Fruit fly (Drosophila melanogaster): ENCODE measurements around the gene Slip1.
A peak's percentile ranks its signal among the peaks of the same experiment; 100 is the strongest.

The Slip1 gene

dm6 chr4:702806-703301 lies 39.4 kb downstream of the Slip1 start:
- TF ChIP-seq CrebA (GFP tag; optimal IDR thresholded peaks at IDR 0.05; ENCODE audit: borderline replicate concordance) (no peak), usp (GFP tag; optimal IDR thresholded peaks at IDR 0.05) (no peak), h (GFP tag; optimal IDR thresholded peaks at IDR 0.05) (no peak), pan (optimal IDR thresholded peaks at IDR 0.05) (no peak), sage (GFP tag; optimal IDR thresholded peaks at IDR 0.05) (no peak), brk (GFP tag; optimal IDR thresholded peaks at IDR 0.05) (no peak), Rel (GFP tag; optimal IDR thresholded peaks at IDR 0.05) (no peak), Rel (tag; optimal IDR thresholded peaks at IDR 0.05) (no peak), OdsH (GFP tag; optimal IDR thresholded peaks at IDR 0.05) (no peak), jim (GFP tag; optimal IDR thresholded peaks at IDR 0.05) (no peak), sv (GFP tag; optimal IDR thresholded peaks at IDR 0.05) (no peak), N (GFP tag; optimal IDR thresholded peaks at IDR 0.05) (no peak), CG32264 (GFP tag; optimal IDR thresholded peaks at IDR 0.05) (no peak), psq (GFP tag; optimal IDR thresholded peaks at IDR 0.05) (no peak), ey (GFP tag; optimal IDR thresholded peaks at IDR 0.05) (no peak), fru (GFP tag; optimal IDR thresholded peaks at IDR 0.05) (no peak), dsf (GFP tag; optimal IDR thresholded peaks at IDR 0.05; ENCODE audit: borderline replicate concordance) (no peak), br (GFP tag; optimal IDR thresholded peaks at IDR 0.05) (no peak), tai (GFP tag; optimal IDR thresholded peaks at IDR 0.05) (no peak), Jra (GFP tag; optimal IDR thresholded peaks at IDR 0.05) (no peak)

- no peak for TF ChIP-seq CG9705 (GFP tag; optimal IDR thresholded peaks at IDR 0.05)
- TF ChIP-seq Dfd (GFP tag; optimal IDR thresholded peaks at IDR 0.05) = peak; percentile 94
Measured at dm6 chr4:703992-704690, 40.7 kb downstream of the Slip1 start.

DNA sequence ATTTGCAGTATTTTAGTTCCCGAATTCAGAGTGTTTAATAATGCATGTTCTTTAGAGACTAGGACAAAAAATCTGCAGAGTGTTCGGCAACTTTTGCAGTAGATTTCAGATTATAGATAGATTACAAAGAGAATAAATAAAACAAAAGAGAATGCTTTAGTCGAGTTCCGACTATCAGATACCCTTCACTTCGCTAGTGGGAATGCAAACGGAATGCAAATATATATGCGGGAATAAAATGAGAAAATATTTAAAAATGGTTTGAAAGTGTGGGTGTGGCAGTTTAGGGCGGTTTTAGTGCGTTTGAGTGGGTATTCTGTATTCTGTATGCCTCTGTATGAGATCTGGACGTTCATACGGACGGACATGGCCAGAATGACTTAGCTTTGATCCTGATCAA lies 43.4 kb downstream of the Slip1 start:
- TF ChIP-seq Dfd (GFP tag; optimal IDR thresholded peaks at IDR 0.05) (peak; percentile 17), Myc (optimal IDR thresholded peaks at IDR 0.05) (no peak)

DNA sequence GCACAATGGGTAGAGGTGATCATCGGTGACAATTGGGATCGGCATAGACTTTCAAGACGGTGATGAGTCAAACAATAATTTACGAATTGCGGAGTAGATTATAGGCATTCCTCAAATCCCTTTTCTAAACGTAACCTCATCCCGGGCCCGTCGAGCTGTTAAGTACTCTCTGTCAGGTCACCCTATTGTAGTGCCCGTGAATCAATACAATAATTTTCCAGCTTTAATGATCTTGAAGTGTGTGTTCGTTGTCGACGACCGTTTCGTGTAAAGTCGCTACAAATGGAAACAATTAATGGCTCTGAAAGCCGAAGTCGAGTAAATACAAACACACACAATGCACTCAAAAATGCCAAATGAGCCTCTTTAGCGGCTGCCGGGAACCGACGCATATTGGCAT lies 45.2 kb downstream of the Slip1 start:
- TF ChIP-seq Rel (GFP tag; optimal IDR thresholded peaks at IDR 0.05) = no peak
- TF ChIP-seq Rel (tag; optimal IDR thresholded peaks at IDR 0.05) = no peak
- TF ChIP-seq CG32264 (GFP tag; optimal IDR thresholded peaks at IDR 0.05) = no peak
- TF ChIP-seq dmrt93B (GFP tag; optimal IDR thresholded peaks at IDR 0.05) = no peak
- TF ChIP-seq jim (GFP tag; optimal IDR thresholded peaks at IDR 0.05) = no peak
- no peak for TF ChIP-seq psq (GFP tag; optimal IDR thresholded peaks at IDR 0.05)
- no peak for TF ChIP-seq sv (GFP tag; optimal IDR thresholded peaks at IDR 0.05)

- TF ChIP-seq h (GFP tag; optimal IDR thresholded peaks at IDR 0.05) = no peak
- TF ChIP-seq lola (GFP tag; optimal IDR thresholded peaks at IDR 0.05) = no peak
- no peak for TF ChIP-seq sage (GFP tag; optimal IDR thresholded peaks at IDR 0.05)
- TF ChIP-seq Abd-B (GFP tag; optimal IDR thresholded peaks at IDR 0.05) = no peak
- TF ChIP-seq dsf (GFP tag; optimal IDR thresholded peaks at IDR 0.05; ENCODE audit: borderline replicate concordance) = no peak
- TF ChIP-seq GATAd (GFP tag; optimal IDR thresholded peaks at IDR 0.05) = no peak
- no peak for TF ChIP-seq dmrt93B (GFP tag; optimal IDR thresholded peaks at IDR 0.05)
- TF ChIP-seq rgr (GFP tag; optimal IDR thresholded peaks at IDR 0.05) = no peak
- TF ChIP-seq ey (GFP tag; optimal IDR thresholded peaks at IDR 0.05) = no peak
- TF ChIP-seq foxo (GFP tag; optimal IDR thresholded peaks at IDR 0.05) = no peak
- no peak for TF ChIP-seq pan (optimal IDR thresholded peaks at IDR 0.05)
Measured at dm6 chr4:709730-710129, 46.3 kb downstream of the Slip1 start.

dm6 chr4:712897-713296 lies 49.5 kb downstream of the Slip1 start:
- TF ChIP-seq jim (GFP tag; optimal IDR thresholded peaks at IDR 0.05) = no peak
- TF ChIP-seq sage (GFP tag; optimal IDR thresholded peaks at IDR 0.05) = no peak
- no peak for TF ChIP-seq Hr78 (GFP tag; optimal IDR thresholded peaks at IDR 0.05)
- TF ChIP-seq dl (GFP tag; optimal IDR thresholded peaks at IDR 0.05; ENCODE audit: insufficient read depth in 1 of 2, partially characterized antibody in 2 of 2) = no peak
- TF ChIP-seq fru (GFP tag; optimal IDR thresholded peaks at IDR 0.05) = no peak
- TF ChIP-seq h (GFP tag; optimal IDR thresholded peaks at IDR 0.05) = no peak

All from whole organism, wandering third instar larva.